Worm (Caenorhabditis elegans) whole organism, L4 larva: Measurements from ENCODE around the gene mlc-5.

Source experiments
- ZK546.5 ChIP-seq, 2 experiments: sonication (generic microtip); optimal IDR thresholded peaks; 2 replicates each; lab custom pipeline; 2017; ENCODE audit warnings: missing biosample characterization in 2 of 2, missing genetic modification characterization in 2 of 2
- aha-1 ChIP-seq: fragments of 150-350 bp; peaks from one replicate; lab custom pipeline; 2014; ENCODE audit warnings: missing biosample characterization, missing genetic modification characterization
- ceh-82 ChIP-seq: sonication (generic microtip); optimal IDR thresholded peaks from 2 replicates; lab custom pipeline; 2017; ENCODE audit warnings: missing biosample characterization, missing genetic modification characterization
- dpl-1 ChIP-seq: fragments of 150-350 bp; optimal IDR thresholded peaks from 2 replicates; lab custom pipeline; 2014; ENCODE audit warnings: missing biosample characterization, missing genetic modification reagents, missing genetic modification characterization
- egl-27 ChIP-seq: sonication (generic microtip); optimal IDR thresholded peaks from 3 replicates; lab custom pipeline; 2017; ENCODE audit warnings: missing biosample characterization, missing genetic modification reagents, missing genetic modification characterization
- fkh-10 ChIP-seq: fragments of 150-350 bp; optimal IDR thresholded peaks from 2 replicates; lab custom pipeline; 2014; ENCODE audit warnings: missing biosample characterization, missing genetic modification reagents, missing genetic modification characterization
- hlh-30 ChIP-seq: sonication (generic microtip); optimal IDR thresholded peaks from 2 replicates; lab custom pipeline; 2017; ENCODE audit warnings: antibody characterized with exemption, mild to moderate bottlenecking, missing genetic modification characterization, missing compliant biosample characterization; ENCODE audit not compliant: insufficient read depth
- hmg-1.1 ChIP-seq: fragments of 200-800 bp; sonication (Bioruptor generic); IDR thresholded peaks from 2 replicates; pipeline ENCODE4 v1.3.6; 2022; ENCODE audit warnings: missing genetic modification reagents, missing genetic modification characterization, missing compliant biosample characterization
- lsy-2 ChIP-seq, 2 experiments: fragments of 150-350 bp in 1 of 2; sonication (generic microtip) in 1 of 2; optimal IDR thresholded peaks; 2 replicates each; lab custom pipeline; 2014 to 2017; ENCODE audit warnings: missing biosample characterization in 2 of 2, missing genetic modification characterization in 2 of 2
- saeg-2 ChIP-seq: fragments of 200-800 bp; sonication (Bioruptor generic); IDR thresholded peaks from 2 replicates; pipeline ENCODE4 v1.3.6; 2022; ENCODE audit warnings: missing genetic modification reagents, missing genetic modification characterization, missing compliant biosample characterization
- snpc-4 ChIP-seq: fragments of 150-350 bp; optimal IDR thresholded peaks from 2 replicates; lab custom pipeline; 2014; ENCODE audit warnings: missing biosample characterization, missing genetic modification characterization

ce11 chrIII:13635235-13635634 lies 12.1 kb downstream of the mlc-5 start:
- TF ChIP-seq egl-27 (tag; lab: Kevin White, UChicago) (no peak), aha-1 (tag; lab: Kevin White, UChicago) (no peak), fkh-10 (GFP tag; lab: Kevin White, UChicago) (no peak), snpc-4 (tag; lab: Kevin White, UChicago) (peak; percentile 1), saeg-2 (GFP tag; lab: Robert Waterston, UW) (no peak), hlh-30 (no peak), lsy-2 (tag; optimal IDR thresholded peaks at IDR 0.05; lab: Kevin White, UChicago) (no peak), hmg-1.1 (GFP tag; lab: Robert Waterston, UW) (no peak), ceh-82 (tag; lab: Kevin White, UChicago) (no peak), dpl-1 (GFP tag; lab: Kevin White, UChicago) (no peak), ZK546.5 (tag; optimal IDR thresholded peaks at IDR 0.05; lab: Kevin White, UChicago) (no peak)
